Fruit fly (Drosophila melanogaster) whole organism: ENCODE results near the gene CG7488.

ENCODE experiments used
- CG8478 ChIP-seq: fragments of >200 bp; optimal IDR thresholded peaks from 2 replicates; lab custom pipeline; 2018; ENCODE audit warnings: inconsistent platforms
- Dll ChIP-seq: fragments of >200 bp; optimal IDR thresholded peaks from 2 replicates; lab custom pipeline; 2017
- EcR ChIP-seq, 2 experiments: fragments of >200 bp; optimal IDR thresholded peaks; 2 replicates each; lab custom pipeline; 2017; ENCODE audit warnings: missing biosample characterization in 2 of 2, missing genetic modification characterization in 2 of 2, missing genetic modification reagents in 2 of 2
- pan ChIP-seq: fragments of >200 bp; optimal IDR thresholded peaks from 2 replicates; lab custom pipeline; 2017
- psq ChIP-seq: fragments of >200 bp; optimal IDR thresholded peaks from 2 replicates; lab custom pipeline; 2017
- usp ChIP-seq: fragments of >200 bp; optimal IDR thresholded peaks from 2 replicates; lab custom pipeline; 2017; ENCODE audit warnings: missing biosample characterization, missing genetic modification characterization, mixed read lengths

CG7488 gene

dm6 chr3R:12980628-12981219 is 14.7 kb upstream of the CG7488 start, which contains the start of gene Paip2:
Gene Paip2, plus strand, starts transcription at chr3R:12980792.
- no peak for TF ChIP-seq psq (lab: Kevin White, UChicago)
- no peak for TF ChIP-seq CG8478 (lab: Kevin White, UChicago)
- TF ChIP-seq EcR (GFP tag; optimal IDR thresholded peaks at IDR 0.05; lab: Kevin White, UChicago) = no peak
- no peak for TF ChIP-seq pan (lab: Kevin White, UChicago)
- TF ChIP-seq Dll (lab: Kevin White, UChicago) = no peak
- no peak for TF ChIP-seq usp

dm6 chr3R:12981334-12982166 is 13.9 kb upstream of the CG7488 start:
- TF ChIP-seq pan (lab: Kevin White, UChicago) (no peak), EcR (GFP tag; optimal IDR thresholded peaks at IDR 0.05; lab: Kevin White, UChicago) (peak; percentile 35 to 64), Dll (lab: Kevin White, UChicago) (no peak)

- TF ChIP-seq CG8478 (lab: Kevin White, UChicago) (peak; percentile 5), psq (lab: Kevin White, UChicago) (no peak), Dll (lab: Kevin White, UChicago) (no peak), EcR (GFP tag; optimal IDR thresholded peaks at IDR 0.05; lab: Kevin White, UChicago) (no peak)
Observed at dm6 chr3R:12982167-12982981, 13.0 kb upstream of the CG7488 start.

- TF ChIP-seq Dll (lab: Kevin White, UChicago) (no peak), usp (no peak), psq (lab: Kevin White, UChicago) (no peak), pan (lab: Kevin White, UChicago) (peak; percentile 14)
Observed at dm6 chr3R:12982982-12983633, 12.3 kb upstream of the CG7488 start.

dm6 chr3R:12985828-12986530 is 9.4 kb upstream of the CG7488 start, which contains the start of gene CG31342:
Gene CG31342, plus strand, starts transcription at chr3R:12986041.
- TF ChIP-seq EcR (GFP tag; optimal IDR thresholded peaks at IDR 0.05; lab: Kevin White, UChicago) (no peak), Dll (lab: Kevin White, UChicago) (no peak), CG8478 (lab: Kevin White, UChicago) (no peak), psq (lab: Kevin White, UChicago) (no peak), pan (lab: Kevin White, UChicago) (no peak), usp (no peak)

- TF ChIP-seq Dll (lab: Kevin White, UChicago) (no peak), EcR (GFP tag; optimal IDR thresholded peaks at IDR 0.05; lab: Kevin White, UChicago) (no peak), pan (lab: Kevin White, UChicago) (no peak), psq (lab: Kevin White, UChicago) (no peak), usp (no peak), CG8478 (lab: Kevin White, UChicago) (no peak)
Observed at dm6 chr3R:12988411-12988810, 7.0 kb upstream of the CG7488 start, which contains the start of gene CG14383. Gene CG14383, minus strand, starts transcription at chr3R:12988511.

dm6 chr3R:12993018-12993417 is 2.4 kb upstream of the CG7488 start, which contains the start of gene yellow-f:
Gene yellow-f, minus strand, starts transcription at chr3R:12993201.
- TF ChIP-seq Dll (lab: Kevin White, UChicago) (no peak), EcR (GFP tag; optimal IDR thresholded peaks at IDR 0.05; lab: Kevin White, UChicago) (no peak), psq (lab: Kevin White, UChicago) (no peak), usp (no peak), CG8478 (lab: Kevin White, UChicago) (no peak), pan (lab: Kevin White, UChicago) (no peak)

dm6 chr3R:12995047-12995446 is 373 bp upstream of the CG7488 start, which contains the start of gene yellow-f2:
Gene yellow-f2, minus strand, starts transcription at chr3R:12995147.
- TF ChIP-seq CG8478 (lab: Kevin White, UChicago) = no peak
- TF ChIP-seq pan (lab: Kevin White, UChicago) = no peak
- no peak for TF ChIP-seq usp
- TF ChIP-seq Dll (lab: Kevin White, UChicago) = no peak
- TF ChIP-seq psq (lab: Kevin White, UChicago) = no peak
- no peak for TF ChIP-seq EcR (GFP tag; optimal IDR thresholded peaks at IDR 0.05; lab: Kevin White, UChicago)

- TF ChIP-seq pan (lab: Kevin White, UChicago) (no peak), usp (no peak), psq (lab: Kevin White, UChicago) (no peak), CG8478 (lab: Kevin White, UChicago) (no peak), Dll (lab: Kevin White, UChicago) (no peak), EcR (GFP tag; optimal IDR thresholded peaks at IDR 0.05; lab: Kevin White, UChicago) (no peak)
Observed at dm6 chr3R:12997550-12998233, 2.3 kb downstream of the CG7488 start, which contains the start of the genes CG17327, CG44194 and CG7518. Gene CG17327, minus strand, starts transcription at chr3R:12997726. Gene CG44194, minus strand, starts transcription at chr3R:12997726. Gene CG7518, plus strand, starts transcription at chr3R:12998089.
